Worm (Caenorhabditis elegans) whole organism, young adult: ENCODE results near the gene F58E6.5.

ENCODE experiments used
- C06A6.2 ChIP-seq: fragments of 200-800 bp; sonication (Bioruptor generic); conservative IDR thresholded peaks from 2 replicates; pipeline ENCODE4 v1.3.6; 2022; ENCODE audit warnings: missing genetic modification characterization, missing compliant biosample characterization
- D2030.7 ChIP-seq: fragments of 200-800 bp; sonication (Bioruptor generic); IDR thresholded peaks from 2 replicates; pipeline ENCODE4 v1.3.6; 2022; ENCODE audit warnings: missing genetic modification reagents, missing genetic modification characterization, missing compliant biosample characterization
- F10E7.11 ChIP-seq: sonication (generic microtip); optimal IDR thresholded peaks from 2 replicates; lab custom pipeline; 2017; ENCODE audit warnings: mild to moderate bottlenecking, missing genetic modification characterization, moderate library complexity, missing compliant biosample characterization
- F55B11.4 ChIP-seq: sonication (generic microtip); optimal IDR thresholded peaks from 2 replicates; lab custom pipeline; 2016; ENCODE audit warnings: missing compliant biosample characterization, missing genetic modification characterization, borderline replicate concordance; ENCODE audit not compliant: insufficient read depth
- Y53F4B.3 ChIP-seq: fragments of 200-800 bp; sonication (Bioruptor generic); IDR thresholded peaks from 2 replicates; pipeline ENCODE4 v1.3.6; 2022; ENCODE audit warnings: missing genetic modification reagents, missing genetic modification characterization, missing compliant biosample characterization
- Y53G8AR.9 ChIP-seq: fragments of 200-800 bp; sonication (Bioruptor generic); conservative IDR thresholded peaks from 2 replicates; pipeline ENCODE4 v1.3.6; 2022; ENCODE audit warnings: missing genetic modification reagents, missing genetic modification characterization, missing compliant biosample characterization
- Y56A3A.18 ChIP-seq: fragments of 200-800 bp; sonication (Bioruptor generic); IDR thresholded peaks from 2 replicates; pipeline ENCODE4 v1.3.6; 2022; ENCODE audit warnings: missing genetic modification reagents, missing genetic modification characterization, missing compliant biosample characterization
- Y67H2A.10 ChIP-seq: fragments of 200-800 bp; sonication (Bioruptor generic); conservative IDR thresholded peaks from 2 replicates; pipeline ENCODE4 v1.3.6; 2022; ENCODE audit warnings: missing genetic modification reagents, missing genetic modification characterization, missing compliant biosample characterization
- Y95B8A.8 ChIP-seq: fragments of 200-800 bp; sonication (Bioruptor generic); IDR thresholded peaks from 2 replicates; pipeline ENCODE4 v1.3.6; 2022; ENCODE audit warnings: missing genetic modification reagents, missing genetic modification characterization, missing compliant biosample characterization
- aptf-2 ChIP-seq: fragments of 200-800 bp; sonication (Bioruptor generic); conservative IDR thresholded peaks from 2 replicates; pipeline ENCODE4 v1.3.6; 2022; ENCODE audit warnings: missing genetic modification reagents, missing genetic modification characterization, missing compliant biosample characterization
- aptf-3 ChIP-seq: fragments of 200-800 bp; sonication (Bioruptor generic); IDR thresholded peaks from 2 replicates; pipeline ENCODE4 v1.3.6; 2022; ENCODE audit warnings: missing genetic modification characterization, missing compliant biosample characterization
- atf-7 ChIP-seq: sonication (generic microtip); optimal IDR thresholded peaks from 2 replicates; lab custom pipeline; 2017; ENCODE audit warnings: mild to moderate bottlenecking, missing genetic modification characterization, missing compliant biosample characterization
- athp-1 ChIP-seq: sonication (generic microtip); optimal IDR thresholded peaks from 2 replicates; lab custom pipeline; 2017; ENCODE audit warnings: mild to moderate bottlenecking, missing genetic modification characterization, missing compliant biosample characterization
- bed-1 ChIP-seq: fragments of 200-800 bp; sonication (Bioruptor generic); IDR thresholded peaks from 2 replicates; pipeline ENCODE4 v1.3.6; 2022; ENCODE audit warnings: missing genetic modification reagents, missing genetic modification characterization, missing compliant biosample characterization
- cebp-1 ChIP-seq, 2 experiments: fragments of 200-800 bp in 1 of 2; sonication (Bioruptor generic) in 1 of 2; sonication (generic microtip) in 1 of 2; IDR thresholded peaks in 1 of 2; optimal IDR thresholded peaks in 1 of 2; 2 replicates each; pipeline versions ENCODE4 v1.3.6 to Lab custom; 2017 to 2022; ENCODE audit warnings: missing compliant biosample characterization in 2 of 2, missing genetic modification characterization in 2 of 2, mild to moderate bottlenecking in 1 of 2, missing genetic modification reagents in 1 of 2, moderate library complexity in 1 of 2
- ceh-79 ChIP-seq: sonication (generic microtip); optimal IDR thresholded peaks from 2 replicates; lab custom pipeline; 2017; ENCODE audit warnings: mild to moderate bottlenecking, missing genetic modification characterization, missing compliant biosample characterization
- dpff-1 ChIP-seq: sonication (generic microtip); optimal IDR thresholded peaks from 2 replicates; lab custom pipeline; 2017; ENCODE audit warnings: mild to moderate bottlenecking, missing genetic modification characterization, missing compliant biosample characterization
- efl-1 ChIP-seq: fragments of 150-350 bp; optimal IDR thresholded peaks from 2 replicates; lab custom pipeline; 2014; ENCODE audit warnings: missing biosample characterization, missing genetic modification reagents, missing genetic modification characterization
- egrh-3 ChIP-seq: fragments of 200-800 bp; sonication (Bioruptor generic); IDR thresholded peaks from 2 replicates; pipeline ENCODE4 v1.3.6; 2022; ENCODE audit warnings: missing genetic modification reagents, missing genetic modification characterization, missing compliant biosample characterization
- gei-17 ChIP-seq: fragments of 200-800 bp; sonication (Bioruptor generic); optimal IDR thresholded peaks from 2 replicates; lab custom pipeline; 2018; ENCODE audit warnings: mild to moderate bottlenecking, missing genetic modification characterization, missing compliant biosample characterization
- hlh-12 ChIP-seq: sonication (generic microtip); optimal IDR thresholded peaks from 2 replicates; lab custom pipeline; 2016; ENCODE audit warnings: missing genetic modification characterization, missing compliant biosample characterization
- hmg-1.2 ChIP-seq: fragments of 200-800 bp; sonication (Bioruptor generic); IDR thresholded peaks from 2 replicates; pipeline ENCODE4 v1.3.6; 2022; ENCODE audit warnings: missing genetic modification reagents, missing genetic modification characterization, missing compliant biosample characterization
- hmg-20 ChIP-seq: fragments of 200-800 bp; sonication (Bioruptor generic); IDR thresholded peaks from 2 replicates; pipeline ENCODE4 v1.3.6; 2022; ENCODE audit warnings: missing genetic modification reagents, missing genetic modification characterization, missing compliant biosample characterization
- lin-40 ChIP-seq: sonication (generic microtip); optimal IDR thresholded peaks from 2 replicates; lab custom pipeline; 2016; ENCODE audit warnings: missing genetic modification characterization, mild to moderate bottlenecking, missing compliant biosample characterization, missing genotype, missing genetic modification reagents
- lsl-1 ChIP-seq: fragments of 200-800 bp; sonication (Bioruptor generic); optimal IDR thresholded peaks from 2 replicates; lab custom pipeline; 2018; ENCODE audit warnings: mild to moderate bottlenecking, missing genetic modification characterization, moderate library complexity, missing compliant biosample characterization
- madf-3 ChIP-seq: fragments of 200-800 bp; sonication (Bioruptor generic); IDR thresholded peaks from 2 replicates; pipeline ENCODE4 v1.3.6; 2022; ENCODE audit warnings: missing genetic modification reagents, missing genetic modification characterization, missing compliant biosample characterization
- madf-6 ChIP-seq: fragments of 200-800 bp; sonication (Bioruptor generic); IDR thresholded peaks from 2 replicates; pipeline ENCODE4 v1.3.6; 2022; ENCODE audit warnings: missing genetic modification reagents, missing genetic modification characterization, missing compliant biosample characterization
- madf-8 ChIP-seq: fragments of 200-800 bp; sonication (Bioruptor generic); conservative IDR thresholded peaks from 2 replicates; pipeline ENCODE4 v1.3.6; 2022; ENCODE audit warnings: missing genetic modification reagents, missing genetic modification characterization, missing compliant biosample characterization
- mxl-1 ChIP-seq: sonication (generic microtip); optimal IDR thresholded peaks from 2 replicates; lab custom pipeline; 2016; ENCODE audit warnings: missing genetic modification characterization, missing compliant biosample characterization
- nfya-1 ChIP-seq: sonication (generic microtip); optimal IDR thresholded peaks from 2 replicates; lab custom pipeline; 2017; ENCODE audit warnings: antibody characterized with exemption, missing compliant biosample characterization, missing genetic modification characterization, borderline replicate concordance; ENCODE audit not compliant: insufficient read depth
- nhr-90 ChIP-seq: sonication (generic microtip); optimal IDR thresholded peaks from 2 replicates; lab custom pipeline; 2016; ENCODE audit warnings: missing genotype, mild to moderate bottlenecking, missing genetic modification characterization, missing compliant biosample characterization
- sea-2 ChIP-seq: fragments of 200-800 bp; sonication (Bioruptor generic); IDR thresholded peaks from 2 replicates; pipeline ENCODE4 v1.3.6; 2022; ENCODE audit warnings: missing genetic modification characterization, missing compliant biosample characterization
- snpc-1.3 ChIP-seq: sonication (generic microtip); optimal IDR thresholded peaks from 2 replicates; lab custom pipeline; 2017; ENCODE audit warnings: missing genetic modification characterization, mild to moderate bottlenecking, missing compliant biosample characterization, antibody characterized with exemption, moderate library complexity, missing genotype, missing genetic modification reagents; ENCODE audit not compliant: insufficient read depth
- snpc-4 ChIP-seq, 5 experiments: fragments of 150-350 bp in 1 of 5; sonication (generic microtip) in 4 of 5; optimal IDR thresholded peaks; 2 replicates each; lab custom pipeline; 2014 to 2018; ENCODE audit warnings: missing genetic modification characterization in 5 of 5, missing biosample characterization in 3 of 5, antibody characterized with exemption in 2 of 5, mild to moderate bottlenecking in 2 of 5, missing compliant biosample characterization in 2 of 5, missing genotype in 2 of 5, moderate library complexity in 2 of 5, missing genetic modification reagents in 1 of 5
- somi-1 ChIP-seq: fragments of 200-800 bp; sonication (Bioruptor generic); optimal IDR thresholded peaks from 2 replicates; lab custom pipeline; 2018; ENCODE audit warnings: mild to moderate bottlenecking, missing genetic modification characterization, missing compliant biosample characterization
- unc-62 ChIP-seq: fragments of 150-350 bp; optimal IDR thresholded peaks from 2 replicates; lab custom pipeline; 2014; ENCODE audit warnings: missing biosample characterization, missing genetic modification reagents, missing genetic modification characterization
- ztf-28 ChIP-seq: fragments of 200-800 bp; sonication (Bioruptor generic); IDR thresholded peaks from 2 replicates; pipeline ENCODE4 v1.3.6; 2022; ENCODE audit warnings: missing genetic modification reagents, missing genetic modification characterization, missing compliant biosample characterization
- ztf-6 ChIP-seq: fragments of 200-800 bp; sonication (Bioruptor generic); IDR thresholded peaks from 2 replicates; pipeline ENCODE4 v1.3.6; 2022; ENCODE audit warnings: missing genetic modification reagents, missing genetic modification characterization, missing compliant biosample characterization

Gene F58E6.5

ce11 chrV:9798212-9798611 lies 43.9 kb upstream of the F58E6.5 start:
- no peak for TF ChIP-seq hlh-12 (tag; lab: Kevin White, UChicago)
- TF ChIP-seq egrh-3 (GFP tag; lab: Robert Waterston, UW) = no peak
- TF ChIP-seq Y95B8A.8 (GFP tag; lab: Robert Waterston, UW) = no peak
- TF ChIP-seq ztf-6 (GFP tag; lab: Robert Waterston, UW) = no peak
- no peak for TF ChIP-seq snpc-4 (GFP tag; optimal IDR thresholded peaks at IDR 0.05; lab: Kevin White, UChicago)
- TF ChIP-seq snpc-4 (tag; optimal IDR thresholded peaks at IDR 0.05; lab: Kevin White, UChicago) = no peak
- no peak for TF ChIP-seq somi-1 (GFP tag; lab: Kevin White, UChicago)
- no peak for TF ChIP-seq nhr-90 (tag; lab: Kevin White, UChicago)
- TF ChIP-seq D2030.7 (GFP tag; lab: Robert Waterston, UW) = no peak

- no peak for TF ChIP-seq nhr-90 (tag; lab: Kevin White, UChicago)
- TF ChIP-seq nfya-1 = no peak
- TF ChIP-seq cebp-1 (GFP tag; IDR thresholded peaks at IDR 0.05; lab: Robert Waterston, UW) = no peak
- TF ChIP-seq cebp-1 (tag; optimal IDR thresholded peaks at IDR 0.05; lab: Kevin White, UChicago) = no peak
- TF ChIP-seq Y53F4B.3 (GFP tag; lab: Robert Waterston, UW) = no peak
- TF ChIP-seq F10E7.11 (tag; lab: Kevin White, UChicago) = no peak
- TF ChIP-seq F55B11.4 = no peak
- TF ChIP-seq lsl-1 (GFP tag; lab: Kevin White, UChicago) = no peak
- TF ChIP-seq C06A6.2 (GFP tag; lab: Robert Waterston, UW) = no peak
- TF ChIP-seq hmg-1.2 (GFP tag; lab: Robert Waterston, UW) = no peak
- TF ChIP-seq gei-17 (GFP tag; lab: Kevin White, UChicago) = no peak
- no peak for TF ChIP-seq dpff-1 (tag; lab: Kevin White, UChicago)
- no peak for TF ChIP-seq unc-62
- TF ChIP-seq athp-1 (tag; lab: Kevin White, UChicago) = no peak
- TF ChIP-seq aptf-2 = no peak
- TF ChIP-seq atf-7 (tag; lab: Kevin White, UChicago) = no peak
- no peak for TF ChIP-seq madf-8 (GFP tag; lab: Robert Waterston, UW)
- no peak for TF ChIP-seq mxl-1 (tag; lab: Kevin White, UChicago)
- TF ChIP-seq, all 124 proteins: peak for 0
These were observed 42.2 kb upstream of the F58E6.5 start, which contains the start of gene F46B6.9 for ce11 chrV:9796562-9796961. Gene F46B6.9 (plus strand): TSS chrV:9796862.

ce11 chrV:9796002-9796401 lies 41.6 kb upstream of the F58E6.5 start:
- no peak for TF ChIP-seq ceh-79 (tag; lab: Kevin White, UChicago)
- no peak for TF ChIP-seq lin-40 (tag; lab: Kevin White, UChicago)
- TF ChIP-seq Y53G8AR.9 (GFP tag; lab: Robert Waterston, UW) = no peak
- no peak for TF ChIP-seq efl-1 (GFP tag; lab: Kevin White, UChicago)
- no peak for TF ChIP-seq snpc-1.3
- no peak for TF ChIP-seq sea-2 (GFP tag; lab: Robert Waterston, UW)
- TF ChIP-seq madf-3 (GFP tag; lab: Robert Waterston, UW) = no peak
- no peak for TF ChIP-seq mxl-1 (tag; lab: Kevin White, UChicago)
- no peak for TF ChIP-seq unc-62
- no peak for TF ChIP-seq ztf-6 (GFP tag; lab: Robert Waterston, UW)
- TF ChIP-seq Y56A3A.18 (GFP tag; lab: Robert Waterston, UW) = no peak
- TF ChIP-seq aptf-3 (GFP tag; lab: Robert Waterston, UW) = no peak
- TF ChIP-seq atf-7 (tag; lab: Kevin White, UChicago) = no peak
- TF ChIP-seq hmg-20 = no peak
- no peak for TF ChIP-seq bed-1 (GFP tag; lab: Robert Waterston, UW)
- no peak for TF ChIP-seq madf-6 (GFP tag; lab: Robert Waterston, UW)
- no peak for TF ChIP-seq hlh-12 (tag; lab: Kevin White, UChicago)
- TF ChIP-seq ztf-28 (GFP tag; lab: Robert Waterston, UW) = no peak
- no peak for TF ChIP-seq Y67H2A.10
- no peak for TF ChIP-seq Y53F4B.3 (GFP tag; lab: Robert Waterston, UW)
